Worm (Caenorhabditis elegans): ENCODE data around the gene srbc-78.

DNA sequence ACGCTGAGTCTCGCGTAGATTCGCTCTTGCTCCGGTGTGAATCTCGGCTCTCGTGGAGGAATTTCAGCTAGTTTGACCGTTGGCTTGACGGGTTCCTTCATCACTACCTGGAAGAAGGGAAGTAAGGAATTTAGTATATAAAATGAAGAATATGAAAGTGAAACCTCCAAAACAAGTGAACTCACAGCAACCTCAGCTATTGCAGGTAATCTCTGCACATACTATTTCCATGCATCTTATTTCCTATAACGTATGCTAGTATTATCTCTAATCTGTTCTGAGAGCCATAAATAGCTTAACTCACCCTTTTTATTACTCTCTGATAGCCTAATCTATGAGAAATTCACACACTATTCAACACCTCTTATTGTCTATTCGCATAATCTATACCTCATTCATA, 16.0 kb upstream of the srbc-78 start, which contains the start of gene Y38H6C.4:
- TF ChIP-seq nhr-2 (tag; optimal IDR thresholded peaks at IDR 0.05) (no peak), tbx-8 (GFP tag; optimal IDR thresholded peaks at IDR 0.05) (no peak), nhr-237 (tag; optimal IDR thresholded peaks at IDR 0.05) (no peak), nhr-76 (tag; optimal IDR thresholded peaks at IDR 0.05) (no peak), unc-39 (tag; optimal IDR thresholded peaks at IDR 0.05) (no peak), ztf-11 (tag; optimal IDR thresholded peaks at IDR 0.05) (no peak), ces-1 (GFP tag; optimal IDR thresholded peaks at IDR 0.05) (no peak), pha-4 (tag; optimal IDR thresholded peaks at IDR 0.05) (no peak)

Data from whole organism, mixed stage, embryonic.